Fruit fly (Drosophila melanogaster): ENCODE results near the gene asf1.

DNA sequence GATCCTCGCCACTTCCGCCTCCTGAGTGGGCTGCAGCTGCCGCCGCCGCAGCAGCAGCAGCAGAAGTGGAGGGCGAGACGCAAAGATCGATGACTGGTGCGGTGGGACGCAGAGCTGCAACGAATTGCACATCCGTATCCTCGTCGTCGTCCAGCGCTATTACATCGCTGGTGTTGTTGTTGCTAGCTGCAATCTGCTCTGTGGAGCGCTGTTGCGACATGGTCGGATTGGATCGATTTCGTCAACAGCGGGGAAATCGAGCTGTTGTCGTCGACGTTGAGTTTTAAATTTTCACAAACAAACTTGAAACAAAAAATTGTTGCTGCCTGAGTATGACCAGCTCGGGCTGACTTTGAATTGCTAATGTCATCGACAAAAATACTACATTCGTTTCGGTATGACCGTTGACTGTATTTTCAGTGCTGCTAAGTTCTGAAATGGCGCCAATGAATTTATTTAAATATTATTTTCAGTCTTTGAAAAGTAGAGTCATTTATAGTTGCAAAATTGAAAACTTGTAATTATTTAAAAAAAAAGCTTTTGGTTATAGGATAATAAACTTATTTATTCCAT is 23.8 kb downstream of the asf1 start, which contains the start of gene Rnf146:
- TF ChIP-seq pan (optimal IDR thresholded peaks at IDR 0.05), result no peak
- TF ChIP-seq Dll (optimal IDR thresholded peaks at IDR 0.05), result no peak
- TF ChIP-seq psq (optimal IDR thresholded peaks at IDR 0.05), result no peak
- TF ChIP-seq EcR (GFP tag; optimal IDR thresholded peaks at IDR 0.05), result no peak
- TF ChIP-seq usp (GFP tag; optimal IDR thresholded peaks at IDR 0.05), result no peak
- TF ChIP-seq CG8478 (optimal IDR thresholded peaks at IDR 0.05), result no peak
